5 worm cellular contexts compared by ENCODE assay signal in genomic region chrX:5829175-5829574, ce11.
TF ChIP-seq lines count a peak whose summit lies in the region.

Gene acp-5 (plus strand): TSS chrX:5829435.

TF ChIP-seq in whole organism, L1 larva, 84 proteins besides CTCF, POLR2A, EP300 and RAD21:
- TF ChIP-seq efl-1 (optimal IDR thresholded peaks at IDR 0.05; lab: Kevin White, UChicago) (no peak), efl-1 (GFP tag; optimal IDR thresholded peaks at IDR 0.05 in 1 of 2; lab: Kevin White, UChicago) (peak in 1 of 2 experiments; percentile 90), elt-2 (tag; optimal IDR thresholded peaks at IDR 0.05; lab: Kevin White, UChicago) (peak; percentile 48), pax-3 (tag; optimal IDR thresholded peaks at IDR 0.05; lab: Kevin White, UChicago) (no peak), fos-1 (tag; optimal IDR thresholded peaks at IDR 0.05; lab: Kevin White, UChicago) (no peak), lin-13 (GFP tag; optimal IDR thresholded peaks at IDR 0.05; lab: Kevin White, UChicago) (no peak), ceh-88 (GFP tag; IDR thresholded peaks at IDR 0.05; lab: Robert Waterston, UW) (no peak)

TF ChIP-seq in whole organism, L2 larva, 48 proteins besides CTCF, POLR2A, EP300 and RAD21:
- peak; percentile 10 for TF ChIP-seq fos-1 (tag; optimal IDR thresholded peaks at IDR 0.05; lab: Kevin White, UChicago)
- TF ChIP-seq ceh-82 (tag; optimal IDR thresholded peaks at IDR 0.05; lab: Kevin White, UChicago): no peak

TF ChIP-seq in whole organism, L3 larva, 47 proteins besides CTCF, POLR2A, EP300 and RAD21:
- TF ChIP-seq lsy-12 (tag; optimal IDR thresholded peaks at IDR 0.05; lab: Kevin White, UChicago) (no peak), pha-4 (tag; optimal IDR thresholded peaks at IDR 0.05; lab: Kevin White, UChicago) (no peak), ceh-28 (tag; optimal IDR thresholded peaks at IDR 0.05; lab: Kevin White, UChicago) (peak; percentile 9), pqm-1 (tag; optimal IDR thresholded peaks at IDR 0.05; lab: Kevin White, UChicago) (peak; percentile 53), mdl-1 (tag; optimal IDR thresholded peaks at IDR 0.05; lab: Kevin White, UChicago) (no peak), fos-1 (tag; optimal IDR thresholded peaks at IDR 0.05; lab: Kevin White, UChicago) (no peak), lin-15B (tag; optimal IDR thresholded peaks at IDR 0.05; lab: Kevin White, UChicago) (no peak), unc-39 (tag; optimal IDR thresholded peaks at IDR 0.05; lab: Kevin White, UChicago) (no peak), nhr-25 (tag; optimal IDR thresholded peaks at IDR 0.05; lab: Kevin White, UChicago) (no peak), ama-1 (optimal IDR thresholded peaks at IDR 0.05; lab: Kevin White, UChicago) (no peak), elt-2 (tag; optimal IDR thresholded peaks at IDR 0.05; lab: Kevin White, UChicago) (peak; percentile 51), tbx-2 (tag; optimal IDR thresholded peaks at IDR 0.05; lab: Kevin White, UChicago) (no peak), ztf-11 (tag; optimal IDR thresholded peaks at IDR 0.05; lab: Kevin White, UChicago) (no peak), unc-62 (GFP tag; optimal IDR thresholded peaks at IDR 0.05; lab: Kevin White, UChicago) (no peak)

TF ChIP-seq in whole organism, L4 larva, 104 proteins besides CTCF, POLR2A, EP300 and RAD21:
- TF ChIP-seq nhr-28 (tag; optimal IDR thresholded peaks at IDR 0.05; lab: Kevin White, UChicago): peak; percentile 92
- peak; percentile 26 for TF ChIP-seq nhr-77 (tag; optimal IDR thresholded peaks at IDR 0.05; lab: Kevin White, UChicago)
- TF ChIP-seq hlh-11 (tag; optimal IDR thresholded peaks at IDR 0.05; lab: Kevin White, UChicago): peak; percentile 42
- TF ChIP-seq dmd-6 (GFP tag; IDR thresholded peaks at IDR 0.05; lab: Robert Waterston, UW): 0 out of 2 replicates have a peak, but pooled peaks have one; percentile 19
- TF ChIP-seq unc-39 (tag; optimal IDR thresholded peaks at IDR 0.05; lab: Kevin White, UChicago): no peak
- no peak for TF ChIP-seq nhr-11 (tag; optimal IDR thresholded peaks at IDR 0.05; lab: Kevin White, UChicago)
- TF ChIP-seq daf-16 (GFP tag; optimal IDR thresholded peaks at IDR 0.05; lab: Kevin White, UChicago): no peak
- peak; percentile 72 for TF ChIP-seq daf-16 (tag; optimal IDR thresholded peaks at IDR 0.05; lab: Kevin White, UChicago)
- peak; percentile 14 for TF ChIP-seq pqm-1 (tag; optimal IDR thresholded peaks at IDR 0.05; lab: Kevin White, UChicago)
- peak; percentile 42 for TF ChIP-seq dve-1 (tag; optimal IDR thresholded peaks at IDR 0.05; lab: Kevin White, UChicago; ENCODE audit: insufficient read depth)

TF ChIP-seq in whole organism, young adult, 124 proteins besides CTCF, POLR2A, EP300 and RAD21:
- TF ChIP-seq fkh-3 (tag; optimal IDR thresholded peaks at IDR 0.05; lab: Kevin White, UChicago) (no peak), nhr-80 (tag; optimal IDR thresholded peaks at IDR 0.05; lab: Kevin White, UChicago) (peak; percentile 40), athp-1 (tag; optimal IDR thresholded peaks at IDR 0.05; lab: Kevin White, UChicago) (no peak)
